Fruit fly (Drosophila melanogaster): ENCODE results near the gene pn.

pn gene

dm6 chrX:2172420-2172827 lies 8.6 kb upstream of the pn start, which contains the start of gene ND-B14.5A (continued):
- TF ChIP-seq CG13287 (GFP tag; IDR thresholded peaks at IDR 0.05; ENCODE audit: partially characterized antibody) = peak; percentile 97
- TF ChIP-seq CrebB (tag; optimal IDR thresholded peaks at IDR 0.05) = no peak
- TF ChIP-seq CG5245 (GFP tag; optimal IDR thresholded peaks at IDR 0.05) = no peak
- peak; percentile 3 for TF ChIP-seq gro (GFP tag; optimal IDR thresholded peaks at IDR 0.05)
- TF ChIP-seq E2f2 (GFP tag; IDR thresholded peaks at IDR 0.05) = peak; percentile 71
- TF ChIP-seq BEAF-32 (GFP tag; optimal IDR thresholded peaks at IDR 0.05) = peak; percentile 86
- peak; percentile 48 for TF ChIP-seq CG12659 (GFP tag; optimal IDR thresholded peaks at IDR 0.05)
- TF ChIP-seq dan (GFP tag; IDR thresholded peaks at IDR 0.05) = no peak
- no peak for TF ChIP-seq kni (GFP tag; optimal IDR thresholded peaks at IDR 0.05)
- TF ChIP-seq Dp (GFP tag; optimal IDR thresholded peaks at IDR 0.05) = peak; percentile 67
- no peak for TF ChIP-seq chn (GFP tag; optimal IDR thresholded peaks at IDR 0.05)
- peak; percentile 61 for TF ChIP-seq CG4617 (GFP tag; optimal IDR thresholded peaks at IDR 0.05; ENCODE audit: borderline replicate concordance)
- peak; percentile 7 for TF ChIP-seq grau (tag; optimal IDR thresholded peaks at IDR 0.05)
- TF ChIP-seq amos (GFP tag; IDR thresholded peaks at IDR 0.05; ENCODE audit: partially characterized antibody) = peak; percentile 93
- TF ChIP-seq gfzf (GFP tag; optimal IDR thresholded peaks at IDR 0.05) = peak; percentile 28
- peak; percentile 40 for TF ChIP-seq Ets97D (GFP tag; optimal IDR thresholded peaks at IDR 0.05)
- peak; percentile 94 for TF ChIP-seq zen2 (GFP tag; IDR thresholded peaks at IDR 0.05; ENCODE audit: partially characterized antibody)
- peak; percentile 99 for TF ChIP-seq nerfin-2 (GFP tag; IDR thresholded peaks at IDR 0.05; ENCODE audit: partially characterized antibody)
- TF ChIP-seq Hmr (GFP tag; optimal IDR thresholded peaks at IDR 0.05) = peak; percentile 7
- TF ChIP-seq MBD-R2 (GFP tag; IDR thresholded peaks at IDR 0.05) = peak; percentile 55
- TF ChIP-seq CG7271 (tag; optimal IDR thresholded peaks at IDR 0.05) = no peak
- TF ChIP-seq CG17186 (GFP tag; optimal IDR thresholded peaks at IDR 0.05) = peak; percentile 9
- TF ChIP-seq dimm (GFP tag; IDR thresholded peaks at IDR 0.05) = no peak
- TF ChIP-seq CG10274 (GFP tag; optimal IDR thresholded peaks at IDR 0.05) = no peak
- TF ChIP-seq CTCF (GFP tag; optimal IDR thresholded peaks at IDR 0.05) = peak; percentile 5
- peak; percentile 96 for TF ChIP-seq Opbp (GFP tag; IDR thresholded peaks at IDR 0.05; ENCODE audit: partially characterized antibody)
- TF ChIP-seq fd96Cb (tag; optimal IDR thresholded peaks at IDR 0.05) = no peak
- peak; percentile 48; the same call in 1 of the 2 replicates for TF ChIP-seq Rfx (GFP tag; IDR thresholded peaks at IDR 0.05)
- TF ChIP-seq sens (GFP tag) = peak; percentile 65
- peak; percentile 49 for TF ChIP-seq onecut (GFP tag; IDR thresholded peaks at IDR 0.05)
- peak; percentile 80 for TF ChIP-seq knrl (GFP tag; IDR thresholded peaks at IDR 0.05; ENCODE audit: partially characterized antibody)
- TF ChIP-seq CG9932 (GFP tag; IDR thresholded peaks at IDR 0.05) = peak; percentile 19; the same call in 1 of the 2 replicates
- peak; percentile 93 for TF ChIP-seq CG16813 (GFP tag; IDR thresholded peaks at IDR 0.05; ENCODE audit: partially characterized antibody)
- TF ChIP-seq CG15696 (tag; optimal IDR thresholded peaks at IDR 0.05) = no peak
- peak; percentile 74 for TF ChIP-seq stwl (tag; optimal IDR thresholded peaks at IDR 0.05)
- TF ChIP-seq pzg (GFP tag; optimal IDR thresholded peaks at IDR 0.05) = peak; percentile 78
- TF ChIP-seq Vsx1 (GFP tag; optimal IDR thresholded peaks at IDR 0.05) = no peak
- no peak for TF ChIP-seq dmrt11E (tag; optimal IDR thresholded peaks at IDR 0.05)
- TF ChIP-seq chinmo (GFP tag; IDR thresholded peaks at IDR 0.05; ENCODE audit: partially characterized antibody) = peak; percentile 96
- TF ChIP-seq CG2120 (GFP tag; optimal IDR thresholded peaks at IDR 0.05) = peak; percentile 25
- peak; percentile 83 for TF ChIP-seq CG2129 (GFP tag; IDR thresholded peaks at IDR 0.05; ENCODE audit: partially characterized antibody)
- TF ChIP-seq CG14860 (GFP tag; IDR thresholded peaks at IDR 0.05; ENCODE audit: partially characterized antibody) = peak; percentile 97
- no peak for TF ChIP-seq so (GFP tag; IDR thresholded peaks at IDR 0.05)
- TF ChIP-seq HmgZ (tag; optimal IDR thresholded peaks at IDR 0.05) = peak; percentile 48
- no peak for TF ChIP-seq Mad (GFP tag; optimal IDR thresholded peaks at IDR 0.05)
- TF ChIP-seq CG7963 (GFP tag; IDR thresholded peaks at IDR 0.05; ENCODE audit: partially characterized antibody) = peak; percentile 95
- TF ChIP-seq Hr51 (GFP tag; optimal IDR thresholded peaks at IDR 0.05) = no peak
- no peak for TF ChIP-seq CG30020 (tag; optimal IDR thresholded peaks at IDR 0.05)
- peak; percentile 98 for TF ChIP-seq HLH4C (GFP tag; IDR thresholded peaks at IDR 0.05; ENCODE audit: partially characterized antibody)
